Fruit fly (Drosophila melanogaster): Measurements from ENCODE around the gene Cpr72Ec.

Cpr72Ec gene

dm6 chr3L:16321172-16321571 is 46.0 kb downstream of the Cpr72Ec start, which contains the start of gene CG42718:
Gene CG42718, minus strand, starts transcription at chr3L:16321272.
- TF ChIP-seq zfh1 (GFP tag; IDR thresholded peaks at IDR 0.05) (no peak), Stat92E (GFP tag; optimal IDR thresholded peaks at IDR 0.05) (no peak), Scr (GFP tag; IDR thresholded peaks at IDR 0.05; ENCODE audit: partially characterized antibody) (no peak), NK7.1 (GFP tag; optimal IDR thresholded peaks at IDR 0.05) (no peak), Sox102F (GFP tag; optimal IDR thresholded peaks at IDR 0.05) (no peak), klu (GFP tag; IDR thresholded peaks at IDR 0.05) (no peak), wor (GFP tag; IDR thresholded peaks at IDR 0.05) (no peak), hbn (GFP tag; IDR thresholded peaks at IDR 0.05; ENCODE audit: partially characterized antibody) (no peak), CG9817 (tag; optimal IDR thresholded peaks at IDR 0.05) (no peak), Hr39 (optimal IDR thresholded peaks at IDR 0.05) (no peak), CG3065 (GFP tag; optimal IDR thresholded peaks at IDR 0.05) (no peak), CG2678 (tag; optimal IDR thresholded peaks at IDR 0.05) (no peak), Mes4 (GFP tag; optimal IDR thresholded peaks at IDR 0.05) (no peak), ham (GFP tag; IDR thresholded peaks at IDR 0.05) (no peak), CG1603 (tag; optimal IDR thresholded peaks at IDR 0.05) (no peak), Fer3 (tag; optimal IDR thresholded peaks at IDR 0.05) (no peak)

- TF ChIP-seq Deaf1 (tag; optimal IDR thresholded peaks at IDR 0.05) (peak; percentile 68), chinmo (GFP tag; IDR thresholded peaks at IDR 0.05; ENCODE audit: partially characterized antibody) (0 out of 4 replicates have a peak, but pooled peaks have one; percentile 61), CG33213 (GFP tag; optimal IDR thresholded peaks at IDR 0.05) (no peak)
Measured at dm6 chr3L:16319399-16319906, 47.7 kb downstream of the Cpr72Ec start, which contains the start of the genes CG13041 and CG13060. Gene CG13041, minus strand, starts transcription at chr3L:16319526. Gene CG13060, plus strand, starts transcription at chr3L:16319856.

dm6 chr3L:16317724-16318123 is 49.4 kb downstream of the Cpr72Ec start, which contains the start of gene Nplp3:
Gene Nplp3, plus strand, starts transcription at chr3L:16318024.
- no peak for TF ChIP-seq CG6683 (GFP tag; optimal IDR thresholded peaks at IDR 0.05)
